Fruit fly (Drosophila melanogaster) whole organism: ENCODE results near the gene acj6.

Source experiments
- CG8478 ChIP-seq: fragments of >200 bp; optimal IDR thresholded peaks from 2 replicates; lab custom pipeline; 2018; ENCODE audit warnings: inconsistent platforms
- EcR ChIP-seq, 2 experiments: fragments of >200 bp; optimal IDR thresholded peaks; 2 replicates each; lab custom pipeline; 2017; ENCODE audit warnings: missing biosample characterization in 2 of 2, missing genetic modification characterization in 2 of 2, missing genetic modification reagents in 2 of 2
- pan ChIP-seq: fragments of >200 bp; optimal IDR thresholded peaks from 2 replicates; lab custom pipeline; 2017
- psq ChIP-seq: fragments of >200 bp; optimal IDR thresholded peaks from 2 replicates; lab custom pipeline; 2017
- usp ChIP-seq: fragments of >200 bp; optimal IDR thresholded peaks from 2 replicates; lab custom pipeline; 2017; ENCODE audit warnings: missing biosample characterization, missing genetic modification characterization, mixed read lengths

- TF ChIP-seq CG8478 (lab: Kevin White, UChicago) (no peak), psq (lab: Kevin White, UChicago) (no peak), EcR (GFP tag; optimal IDR thresholded peaks at IDR 0.05; lab: Kevin White, UChicago) (no peak), pan (lab: Kevin White, UChicago) (no peak), usp (GFP tag; lab: Kevin White, UChicago) (no peak)
These were observed 70.4 kb downstream of the acj6 start for dm6 chrX:15308456-15308954.
